Worm (Caenorhabditis elegans) whole organism, L1 larva: ENCODE results near the gene Y4C6B.3.

ENCODE experiments used
- C04F5.9 ChIP-seq: sonication (generic microtip); optimal IDR thresholded peaks from 2 replicates; lab custom pipeline; 2016; ENCODE audit warnings: missing genetic modification characterization, missing compliant biosample characterization
- ceh-63 ChIP-seq: fragments of 200-800 bp; sonication (Bioruptor generic); optimal IDR thresholded peaks from 2 replicates; lab custom pipeline; 2018; ENCODE audit warnings: mild to moderate bottlenecking, missing genetic modification characterization, missing compliant biosample characterization
- dpl-1 ChIP-seq, 3 experiments: fragments of 150-350 bp in 2 of 3; sonication (generic microtip) in 1 of 3; optimal IDR thresholded peaks; 2 replicates each; lab custom pipeline; 2014 to 2017; ENCODE audit warnings: missing biosample characterization in 3 of 3, missing genetic modification characterization in 3 of 3, missing genetic modification reagents in 3 of 3
- efl-1 ChIP-seq, 4 experiments: fragments of 150-350 bp; optimal IDR thresholded peaks in 3 of 4; peaks in 1 of 4; 1 replicate in 1 of 4; 2 replicates in 3 of 4; lab custom pipeline; 2014; ENCODE audit warnings: missing biosample characterization in 2 of 4, missing genetic modification characterization in 2 of 4, missing genetic modification reagents in 2 of 4
- egl-27 ChIP-seq, 2 experiments: fragments of 150-350 bp in 1 of 2; sonication (generic microtip); optimal IDR thresholded peaks; 3 replicates each; lab custom pipeline; 2017 to 2018; ENCODE audit warnings: missing biosample characterization in 2 of 2, missing genetic modification characterization in 2 of 2, missing genetic modification reagents in 2 of 2
- ets-5 ChIP-seq: fragments of 200-800 bp; sonication (Bioruptor generic); IDR thresholded peaks from 2 replicates; pipeline ENCODE4 v1.3.6; 2022; ENCODE audit warnings: missing genetic modification characterization, missing compliant biosample characterization
- fkh-10 ChIP-seq: sonication (generic microtip); optimal IDR thresholded peaks from 2 replicates; lab custom pipeline; 2017; ENCODE audit warnings: missing biosample characterization, missing genetic modification reagents, missing genetic modification characterization
- fos-1 ChIP-seq: fragments of 150-350 bp; optimal IDR thresholded peaks from 2 replicates; lab custom pipeline; 2014; ENCODE audit warnings: missing biosample characterization, missing genetic modification characterization
- lin-13 ChIP-seq: fragments of 150-350 bp; optimal IDR thresholded peaks from 2 replicates; lab custom pipeline; 2014; ENCODE audit warnings: missing biosample characterization, missing genetic modification reagents, missing genetic modification characterization
- nhr-237 ChIP-seq: fragments of 150-350 bp; optimal IDR thresholded peaks from 2 replicates; lab custom pipeline; 2014; ENCODE audit warnings: missing biosample characterization, missing genetic modification characterization
- nhr-77 ChIP-seq: fragments of 150-350 bp; optimal IDR thresholded peaks from 2 replicates; lab custom pipeline; 2014; ENCODE audit warnings: missing biosample characterization, missing genetic modification characterization
- snpc-4 ChIP-seq: fragments of 150-350 bp; optimal IDR thresholded peaks from 2 replicates; lab custom pipeline; 2014; ENCODE audit warnings: missing biosample characterization, missing genetic modification characterization
- unc-86 ChIP-seq: sonication (generic microtip); optimal IDR thresholded peaks from 2 replicates; lab custom pipeline; 2016; ENCODE audit warnings: missing genetic modification characterization, missing compliant biosample characterization
- vab-15 ChIP-seq: sonication (generic microtip); optimal IDR thresholded peaks from 2 replicates; lab custom pipeline; 2017; ENCODE audit warnings: missing genotype, mild to moderate bottlenecking, missing genetic modification characterization, missing compliant biosample characterization

DNA sequence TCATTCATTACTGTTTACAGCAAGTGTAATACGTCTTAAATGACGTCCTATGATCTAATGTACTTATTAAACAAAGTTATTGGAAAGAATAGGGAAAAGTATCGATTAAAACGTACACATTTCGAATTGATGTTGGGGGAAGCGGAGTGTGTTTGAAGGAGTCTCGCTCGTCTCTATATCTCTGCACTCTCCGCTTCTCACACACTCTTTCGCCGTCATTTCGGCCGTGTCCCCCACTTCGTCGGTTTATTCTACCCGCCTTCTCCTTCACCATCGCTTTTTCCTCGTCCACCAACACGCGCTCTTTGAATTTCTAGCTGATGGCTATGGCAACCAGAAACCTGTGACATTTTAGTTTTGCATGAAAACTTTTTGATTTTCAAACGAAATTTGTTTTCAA lies 36.6 kb downstream of the Y4C6B.3 start:
- TF ChIP-seq dpl-1 (GFP tag; optimal IDR thresholded peaks at IDR 0.05; lab: Kevin White, UChicago): peak in 2 of 3 experiments; percentile 7 to 11
- no peak for TF ChIP-seq egl-27 (tag; optimal IDR thresholded peaks at IDR 0.05; lab: Kevin White, UChicago)
- TF ChIP-seq ets-5 (GFP tag; lab: Robert Waterston, UW): no peak
- TF ChIP-seq fkh-10 (GFP tag; lab: Kevin White, UChicago): no peak
- peak; percentile 37 for TF ChIP-seq unc-86 (tag; lab: Kevin White, UChicago)
- no peak for TF ChIP-seq lin-13 (GFP tag; lab: Kevin White, UChicago)
- no peak for TF ChIP-seq vab-15 (tag; lab: Kevin White, UChicago)
- no peak for TF ChIP-seq nhr-77
- no peak for TF ChIP-seq snpc-4
- TF ChIP-seq C04F5.9 (tag; lab: Kevin White, UChicago): no peak
- no peak for TF ChIP-seq fos-1 (tag; lab: Kevin White, UChicago)
- no peak for TF ChIP-seq ceh-63 (GFP tag; lab: Kevin White, UChicago)
- TF ChIP-seq efl-1 (optimal IDR thresholded peaks at IDR 0.05; lab: Kevin White, UChicago): peak; percentile 37 to 47
- TF ChIP-seq efl-1 (GFP tag; optimal IDR thresholded peaks at IDR 0.05 in 1 of 2; lab: Kevin White, UChicago): peak in 1 of 2 experiments; percentile 46
- no peak for TF ChIP-seq nhr-237 (tag; lab: Kevin White, UChicago)
